Worm (Caenorhabditis elegans) whole organism, midembryonic: ENCODE measurements around the gene best-14.

Source experiments
- T22C8.4 ChIP-seq: fragments of 200-800 bp; sonication (Bioruptor generic); IDR thresholded peaks from 2 replicates; pipeline ENCODE4 v1.3.6; 2022; ENCODE audit warnings: missing genetic modification characterization, missing compliant biosample characterization
- cog-1 ChIP-seq: sonication (generic microtip); optimal IDR thresholded peaks from 2 replicates; lab custom pipeline; 2016; ENCODE audit warnings: missing genetic modification characterization, missing compliant biosample characterization
- flt-1 ChIP-seq: fragments of 200-800 bp; sonication (Bioruptor generic); IDR thresholded peaks from 2 replicates; pipeline ENCODE4 v1.3.6; 2022; ENCODE audit warnings: missing genetic modification characterization, missing compliant biosample characterization
- klf-2 ChIP-seq: fragments of 200-800 bp; sonication (Bioruptor generic); conservative IDR thresholded peaks from 2 replicates; pipeline ENCODE4 v1.3.6; 2022; ENCODE audit warnings: missing genetic modification reagents, missing genetic modification characterization, missing compliant biosample characterization
- med-1 ChIP-seq: sonication (generic microtip); optimal IDR thresholded peaks from 2 replicates; lab custom pipeline; 2017; ENCODE audit warnings: missing genetic modification characterization, mild to moderate bottlenecking, missing compliant biosample characterization, antibody characterized with exemption, missing genetic modification reagents; ENCODE audit not compliant: insufficient read depth
- ref-1 ChIP-seq: fragments of 200-800 bp; sonication (Bioruptor generic); conservative IDR thresholded peaks from 2 replicates; pipeline ENCODE4 v1.3.6; 2022; ENCODE audit warnings: missing genetic modification reagents, missing genetic modification characterization, missing compliant biosample characterization
- tab-1 ChIP-seq: fragments of 200-800 bp; sonication (Bioruptor generic); IDR thresholded peaks from 2 replicates; pipeline ENCODE4 v1.3.6; 2022; ENCODE audit warnings: missing genetic modification characterization, missing compliant biosample characterization
- ztf-23 ChIP-seq: fragments of 200-800 bp; sonication (Bioruptor generic); IDR thresholded peaks from 2 replicates; pipeline ENCODE4 v1.3.6; 2022; ENCODE audit warnings: missing genetic modification reagents, missing genetic modification characterization, missing compliant biosample characterization
- ztf-29 ChIP-seq: fragments of 200-800 bp; sonication (Bioruptor generic); IDR thresholded peaks from 2 replicates; pipeline ENCODE4 v1.3.6; 2022; ENCODE audit warnings: missing genetic modification reagents, missing genetic modification characterization, missing compliant biosample characterization

Gene best-14

DNA sequence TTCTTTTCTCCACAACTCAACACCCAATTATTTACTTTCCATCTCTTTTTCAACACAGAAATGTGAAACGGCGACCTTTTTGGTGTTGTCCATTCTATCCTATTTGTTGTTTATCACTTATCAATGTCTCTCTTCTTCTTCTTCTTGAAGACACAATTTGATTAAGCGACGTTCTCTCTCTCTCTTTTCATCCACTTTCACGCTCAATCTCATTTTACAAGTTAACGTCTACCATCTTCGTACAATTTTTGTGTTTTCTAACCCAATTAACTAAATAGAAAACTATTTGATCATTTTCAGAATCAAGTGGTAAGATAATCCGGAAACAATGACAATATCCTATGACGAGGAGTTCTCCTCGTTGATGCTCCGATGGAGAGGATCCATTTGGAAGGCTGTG lies at the start of gene best-14:
Gene best-14 (plus strand): TSS at position 301 of the 400 bp plus-strand sequence.
- TF ChIP-seq ref-1 (GFP tag; lab: Robert Waterston, UW) (no peak), ztf-23 (GFP tag; lab: Robert Waterston, UW) (no peak), flt-1 (GFP tag; lab: Robert Waterston, UW) (no peak), cog-1 (no peak), klf-2 (GFP tag; lab: Robert Waterston, UW) (no peak), ztf-29 (GFP tag; lab: Robert Waterston, UW) (no peak), tab-1 (GFP tag; lab: Robert Waterston, UW) (no peak), T22C8.4 (GFP tag; lab: Robert Waterston, UW) (no peak), med-1 (GFP tag; lab: Kevin White, UChicago) (no peak)

DNA sequence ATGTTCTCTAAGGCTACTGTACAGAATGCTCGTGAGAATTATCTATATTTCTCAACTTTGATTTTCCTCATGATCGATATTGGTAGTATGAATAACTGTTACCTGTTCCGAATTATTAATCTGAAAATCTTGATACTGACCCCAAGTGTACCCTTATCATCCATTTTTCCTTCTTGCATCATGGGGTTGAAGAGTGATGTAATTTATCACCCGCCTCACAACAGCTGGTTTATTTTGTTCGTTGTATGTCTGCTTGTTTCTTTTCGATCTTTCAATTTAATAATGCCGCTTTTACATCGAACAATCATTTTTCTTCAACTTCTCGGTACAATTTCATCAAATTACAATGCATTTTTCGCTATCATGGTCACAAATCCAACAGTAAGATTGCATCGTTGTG lies 48.9 kb upstream of the best-14 start, which contains the start of gene C35A5.6:
Gene C35A5.6 (plus strand): TSS at position 283 of the 400 bp plus-strand sequence.
- TF ChIP-seq ztf-29 (GFP tag; lab: Robert Waterston, UW) (no peak), cog-1 (no peak), tab-1 (GFP tag; lab: Robert Waterston, UW) (no peak)

- no peak for TF ChIP-seq klf-2 (GFP tag; lab: Robert Waterston, UW)
- no peak for TF ChIP-seq med-1 (GFP tag; lab: Kevin White, UChicago)
- no peak for TF ChIP-seq ztf-29 (GFP tag; lab: Robert Waterston, UW)
These were observed 43.5 kb upstream of the best-14 start, which contains the start of gene dmsr-8 for ce11 chrV:10514271-10514670. Gene dmsr-8, minus strand, starts transcription at chrV:10514371.

ce11 chrV:10516702-10517101 lies 41.1 kb upstream of the best-14 start:
- no peak for TF ChIP-seq T22C8.4 (GFP tag; lab: Robert Waterston, UW)
- no peak for TF ChIP-seq cog-1
- no peak for TF ChIP-seq ztf-29 (GFP tag; lab: Robert Waterston, UW)
- no peak for TF ChIP-seq klf-2 (GFP tag; lab: Robert Waterston, UW)
- TF ChIP-seq flt-1 (GFP tag; lab: Robert Waterston, UW): no peak

DNA sequence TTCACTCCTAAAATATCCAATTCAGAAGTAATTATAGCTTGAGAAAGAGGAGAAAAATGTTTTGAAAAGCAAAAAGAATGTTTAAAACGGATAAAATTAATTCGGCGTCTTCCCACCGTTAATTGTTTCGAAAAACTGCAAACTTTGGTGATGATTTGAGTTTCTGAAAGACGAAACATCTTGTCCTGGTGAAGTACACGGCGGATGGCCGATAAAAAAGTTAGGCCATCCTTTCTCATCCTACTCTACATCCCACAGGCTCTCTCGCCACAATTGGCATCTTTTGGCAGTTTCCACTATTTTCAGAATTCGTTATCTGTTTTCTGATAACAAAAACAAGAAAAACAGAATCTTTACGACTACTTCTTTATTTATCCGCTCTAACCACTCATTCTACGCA lies 31.9 kb upstream of the best-14 start, which contains the start of the genes C35A5.8 and hda-11:
Gene C35A5.8 (minus strand): TSS at position 7 of the 400 bp plus-strand sequence.
Gene hda-11 (plus strand): TSS at position 283 of the 400 bp plus-strand sequence.
- TF ChIP-seq ztf-29 (GFP tag; lab: Robert Waterston, UW): no peak
- no peak for TF ChIP-seq ztf-23 (GFP tag; lab: Robert Waterston, UW)
- TF ChIP-seq ref-1 (GFP tag; lab: Robert Waterston, UW): no peak
- no peak for TF ChIP-seq tab-1 (GFP tag; lab: Robert Waterston, UW)
- TF ChIP-seq cog-1: peak; percentile 3
- peak; percentile 79; the same call in 1 of the 2 replicates for TF ChIP-seq flt-1 (GFP tag; lab: Robert Waterston, UW)
- no peak for TF ChIP-seq T22C8.4 (GFP tag; lab: Robert Waterston, UW)
- 0 out of 2 replicates have a peak, but pooled peaks have one; percentile 27 for TF ChIP-seq klf-2 (GFP tag; lab: Robert Waterston, UW)

ce11 chrV:10528500-10528899 lies 29.3 kb upstream of the best-14 start, which contains the start of gene F25D1.3:
Gene F25D1.3, plus strand, starts transcription at chrV:10528724.
- TF ChIP-seq ref-1 (GFP tag; lab: Robert Waterston, UW): no peak
- TF ChIP-seq klf-2 (GFP tag; lab: Robert Waterston, UW): no peak
- TF ChIP-seq T22C8.4 (GFP tag; lab: Robert Waterston, UW): no peak
- no peak for TF ChIP-seq flt-1 (GFP tag; lab: Robert Waterston, UW)
- TF ChIP-seq med-1 (GFP tag; lab: Kevin White, UChicago): no peak
- TF ChIP-seq tab-1 (GFP tag; lab: Robert Waterston, UW): no peak
- TF ChIP-seq cog-1: no peak
- TF ChIP-seq ztf-29 (GFP tag; lab: Robert Waterston, UW): no peak
- no peak for TF ChIP-seq ztf-23 (GFP tag; lab: Robert Waterston, UW)

DNA sequence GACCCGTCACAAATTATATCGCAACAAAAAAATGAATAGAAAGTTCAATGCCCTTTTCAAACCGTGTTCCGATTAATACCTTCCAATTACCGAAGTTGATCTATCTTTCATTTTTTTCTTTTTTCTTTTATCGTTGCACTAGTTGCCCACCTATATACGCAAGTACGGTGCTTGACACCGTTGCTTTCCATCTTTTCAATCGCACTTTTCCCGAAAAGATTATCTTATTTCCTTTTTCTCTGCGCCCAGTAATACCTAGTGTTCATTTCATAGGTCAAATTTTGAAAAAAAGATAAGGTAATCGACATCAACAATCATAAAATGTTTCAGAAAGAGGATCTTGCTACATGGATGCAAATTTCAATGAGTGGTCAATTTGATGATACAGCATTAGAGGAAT lies 28.2 kb upstream of the best-14 start:
- TF ChIP-seq T22C8.4 (GFP tag; lab: Robert Waterston, UW) (no peak), klf-2 (GFP tag; lab: Robert Waterston, UW) (no peak), flt-1 (GFP tag; lab: Robert Waterston, UW) (no peak), tab-1 (GFP tag; lab: Robert Waterston, UW) (no peak)

DNA sequence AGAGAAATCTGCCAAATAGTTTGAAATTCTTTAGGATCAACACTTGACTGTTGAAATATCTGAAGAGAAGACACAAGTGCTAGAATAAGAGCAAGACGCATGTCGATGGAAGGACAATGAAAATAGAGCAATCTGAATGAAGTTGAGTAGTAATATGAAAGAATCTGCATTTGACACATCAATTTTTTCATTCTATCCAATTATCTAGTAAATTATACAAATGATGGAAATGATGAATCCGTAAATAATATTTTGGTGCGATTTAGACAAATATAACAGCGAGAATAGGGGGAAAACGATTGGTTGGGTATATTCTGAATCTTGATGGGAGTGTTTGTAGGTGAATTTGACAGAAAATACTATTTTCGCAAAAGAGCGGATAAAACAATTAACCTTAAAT lies 25.1 kb upstream of the best-14 start, which contains the start of gene txt-10:
Gene txt-10 (minus strand): TSS at position 101 of the 400 bp plus-strand sequence.
- TF ChIP-seq tab-1 (GFP tag; lab: Robert Waterston, UW): no peak
- TF ChIP-seq klf-2 (GFP tag; lab: Robert Waterston, UW): no peak
- no peak for TF ChIP-seq ref-1 (GFP tag; lab: Robert Waterston, UW)
- no peak for TF ChIP-seq ztf-23 (GFP tag; lab: Robert Waterston, UW)
- TF ChIP-seq ztf-29 (GFP tag; lab: Robert Waterston, UW): no peak
- TF ChIP-seq T22C8.4 (GFP tag; lab: Robert Waterston, UW): no peak
- TF ChIP-seq med-1 (GFP tag; lab: Kevin White, UChicago): no peak

ce11 chrV:10535325-10535724 lies 22.5 kb upstream of the best-14 start:
- no peak for TF ChIP-seq tab-1 (GFP tag; lab: Robert Waterston, UW)
- no peak for TF ChIP-seq ztf-29 (GFP tag; lab: Robert Waterston, UW)

DNA sequence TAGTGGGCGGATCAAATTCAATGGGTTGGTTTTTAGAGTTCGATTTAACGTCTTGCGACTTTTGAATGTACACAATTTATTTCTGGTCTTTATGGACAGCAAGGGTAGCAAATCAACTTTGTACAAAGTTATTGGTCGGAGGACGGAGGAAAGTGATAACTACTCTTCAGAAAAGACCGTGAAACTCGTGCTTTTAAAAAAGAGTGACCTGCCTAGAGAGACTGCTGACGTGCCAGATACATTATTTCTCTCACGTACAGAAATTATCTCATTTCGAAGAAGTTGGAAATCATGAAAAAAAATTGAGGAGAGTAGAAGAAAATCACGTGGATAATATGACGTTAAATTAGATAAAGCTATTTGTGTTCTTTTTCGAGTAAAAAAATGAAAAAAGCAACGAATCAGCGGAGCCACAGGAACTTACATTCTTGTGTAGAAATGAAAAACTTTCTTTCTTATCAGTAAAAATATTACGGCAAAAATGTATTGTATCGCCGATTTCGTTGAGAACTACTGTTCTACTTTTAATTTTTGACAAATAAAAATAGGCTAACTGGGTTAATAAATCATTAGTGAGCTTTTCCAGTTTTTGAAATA lies 21.6 kb upstream of the best-14 start, which contains the start of gene ppm-1.A:
Gene ppm-1.A (minus strand): TSS at position 294 of the 597 bp plus-strand sequence.
- no peak for TF ChIP-seq T22C8.4 (GFP tag; lab: Robert Waterston, UW)
- TF ChIP-seq flt-1 (GFP tag; lab: Robert Waterston, UW): no peak
- no peak for TF ChIP-seq ztf-29 (GFP tag; lab: Robert Waterston, UW)
- TF ChIP-seq med-1 (GFP tag; lab: Kevin White, UChicago): no peak
- no peak for TF ChIP-seq klf-2 (GFP tag; lab: Robert Waterston, UW)
- no peak for TF ChIP-seq ztf-23 (GFP tag; lab: Robert Waterston, UW)
- TF ChIP-seq ref-1 (GFP tag; lab: Robert Waterston, UW): no peak
- no peak for TF ChIP-seq tab-1 (GFP tag; lab: Robert Waterston, UW)
- TF ChIP-seq cog-1: no peak
